Worm (Caenorhabditis elegans): ENCODE results near the gene mec-1.

mec-1 gene

ce11 chrV:6949770-6950169 is 6.6 kb upstream of the mec-1 start, which contains the start of gene Y57E12B.11:
TSS of gene Y57E12B.11 (minus strand) at chrV:6949870.
- TF ChIP-seq pbrm-1 (GFP tag; IDR thresholded peaks at IDR 0.05) (no peak), unc-62 (GFP tag; optimal IDR thresholded peaks at IDR 0.05) (no peak), mel-28 (tag; optimal IDR thresholded peaks at IDR 0.05; ENCODE audit: borderline replicate concordance) (no peak), ztf-25 (GFP tag; IDR thresholded peaks at IDR 0.05) (no peak), F23B12.7 (tag; optimal IDR thresholded peaks at IDR 0.05; ENCODE audit: insufficient read depth) (no peak), F33H1.4 (GFP tag; IDR thresholded peaks at IDR 0.05) (no peak), madf-8 (GFP tag; conservative IDR thresholded peaks at IDR 0.05) (no peak), hsf-1 (GFP tag; IDR thresholded peaks at IDR 0.05) (no peak), egrh-3 (GFP tag; IDR thresholded peaks at IDR 0.05) (no peak), unc-130 (GFP tag; optimal IDR thresholded peaks at IDR 0.05) (no peak), T26A5.8 (tag; optimal IDR thresholded peaks at IDR 0.05) (no peak)

ce11 chrV:6951306-6951705 is 5.0 kb upstream of the mec-1 start, which contains the start of gene T07H8.11:
TSS of gene T07H8.11 (minus strand) at chrV:6951406.
- TF ChIP-seq repo-1 (tag; optimal IDR thresholded peaks at IDR 0.05) (no peak), B0019.2 (GFP tag; conservative IDR thresholded peaks at IDR 0.05) (no peak), rpc-1 (optimal IDR thresholded peaks at IDR 0.05) (no peak), rpc-1 (tag; optimal IDR thresholded peaks at IDR 0.05) (no peak), ztf-22 (GFP tag; optimal IDR thresholded peaks at IDR 0.05) (no peak), C17E4.6 (GFP tag; IDR thresholded peaks at IDR 0.05) (no peak), F52B5.7 (tag; optimal IDR thresholded peaks at IDR 0.05) (no peak), ama-1 (optimal IDR thresholded peaks at IDR 0.05) (no peak), ama-1 (GFP tag; optimal IDR thresholded peaks at IDR 0.05) (no peak), attf-3 (GFP tag; conservative IDR thresholded peaks at IDR 0.05) (no peak), lsl-1 (GFP tag; optimal IDR thresholded peaks at IDR 0.05) (no peak), athp-1 (tag; optimal IDR thresholded peaks at IDR 0.05) (no peak), Y95B8A.8 (GFP tag; IDR thresholded peaks at IDR 0.05) (no peak), F39B2.1 (GFP tag; IDR thresholded peaks at IDR 0.05) (no peak), bed-1 (GFP tag; IDR thresholded peaks at IDR 0.05) (no peak)

- no peak for TF ChIP-seq unc-130 (GFP tag; optimal IDR thresholded peaks at IDR 0.05)
- TF ChIP-seq Y53G8AR.9 (GFP tag; conservative IDR thresholded peaks at IDR 0.05) = no peak
- no peak for TF ChIP-seq gei-17 (GFP tag; optimal IDR thresholded peaks at IDR 0.05)
- TF ChIP-seq Y53F4B.3 (GFP tag; IDR thresholded peaks at IDR 0.05) = no peak
- TF ChIP-seq athp-1 (tag; optimal IDR thresholded peaks at IDR 0.05) = no peak
- TF ChIP-seq nfya-1 (tag; optimal IDR thresholded peaks at IDR 0.05; ENCODE audit: borderline replicate concordance, insufficient read depth) = no peak
- no peak for TF ChIP-seq ekl-4 (GFP tag; IDR thresholded peaks at IDR 0.05)
- no peak for TF ChIP-seq zfh-2 (GFP tag; conservative IDR thresholded peaks at IDR 0.05)
- TF ChIP-seq ets-4 (GFP tag; optimal IDR thresholded peaks at IDR 0.05) = no peak
- no peak for TF ChIP-seq ceh-27 (GFP tag; optimal IDR thresholded peaks at IDR 0.05)
- TF ChIP-seq efl-1 (GFP tag; optimal IDR thresholded peaks at IDR 0.05) = no peak
- TF ChIP-seq attf-6 (GFP tag; IDR thresholded peaks at IDR 0.05) = no peak
- no peak for TF ChIP-seq rpc-1 (optimal IDR thresholded peaks at IDR 0.05)
- no peak for TF ChIP-seq rpc-1 (tag; optimal IDR thresholded peaks at IDR 0.05)
- no peak for TF ChIP-seq hrde-1 (tag; optimal IDR thresholded peaks at IDR 0.05; ENCODE audit: borderline replicate concordance)
- no peak for TF ChIP-seq Y56A3A.18 (GFP tag; IDR thresholded peaks at IDR 0.05)
- no peak for TF ChIP-seq snpc-4 (GFP tag; optimal IDR thresholded peaks at IDR 0.05)
- TF ChIP-seq snpc-4 (tag; optimal IDR thresholded peaks at IDR 0.05) = no peak
- TF ChIP-seq madf-6 (GFP tag; IDR thresholded peaks at IDR 0.05) = no peak
- no peak for TF ChIP-seq ztf-25 (GFP tag; IDR thresholded peaks at IDR 0.05)
- TF ChIP-seq B0336.3 (GFP tag; IDR thresholded peaks at IDR 0.05) = no peak
Measured at ce11 chrV:6953797-6954196, 2.5 kb upstream of the mec-1 start, which contains the start of gene srg-31. TSS of gene srg-31 (minus strand) at chrV:6953897.

All from whole organism, young adult.